Worm (Caenorhabditis elegans) whole organism, L2 larva: ENCODE data around the gene F52E1.5.

Source experiments
- C34F6.9 ChIP-seq: fragments of 150-350 bp; optimal IDR thresholded peaks from 2 replicates; lab custom pipeline; 2014; ENCODE audit warnings: missing biosample characterization, missing genetic modification characterization
- nhr-11 ChIP-seq: fragments of 150-350 bp; optimal IDR thresholded peaks from 2 replicates; lab custom pipeline; 2014; ENCODE audit warnings: missing biosample characterization, missing genetic modification characterization
- unc-39 ChIP-seq: fragments of 150-350 bp; optimal IDR thresholded peaks from 2 replicates; lab custom pipeline; 2014; ENCODE audit warnings: missing biosample characterization, missing genetic modification characterization
- unc-62 ChIP-seq: fragments of 150-350 bp; optimal IDR thresholded peaks from 2 replicates; lab custom pipeline; 2014; ENCODE audit warnings: missing biosample characterization, missing genetic modification reagents, missing genetic modification characterization

DNA sequence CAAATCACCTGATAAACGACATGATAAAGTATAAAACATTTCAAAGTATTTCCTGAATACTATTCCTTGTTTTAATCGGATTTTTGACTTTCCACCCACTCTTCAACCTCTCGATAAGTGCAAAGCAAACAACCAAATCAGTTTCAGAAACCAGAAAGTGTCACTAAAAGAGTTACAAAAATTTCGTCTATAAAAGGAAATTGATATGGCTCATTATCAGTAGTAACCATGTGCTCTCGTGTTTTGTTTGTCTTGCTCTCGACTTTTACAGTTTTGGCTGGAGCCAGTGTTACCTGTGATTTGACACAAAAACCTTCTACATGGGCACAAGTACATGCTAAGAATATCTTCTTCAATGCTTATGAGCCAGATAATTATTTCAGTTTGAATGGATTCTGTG is 4.4 kb downstream of the F52E1.5 start, which contains the start of gene F52E1.14:
- TF ChIP-seq C34F6.9 (tag; lab: Kevin White, UChicago) (no peak), nhr-11 (tag; lab: Kevin White, UChicago) (no peak), unc-62 (GFP tag; lab: Kevin White, UChicago) (no peak), unc-39 (tag; lab: Kevin White, UChicago) (no peak)
